Worm (Caenorhabditis elegans): ENCODE measurements around the gene Y57E12AL.1.

ce11 chrV:7036475-7036874 lies 23.9 kb upstream of the Y57E12AL.1 start, which contains the start of gene twk-11:
- TF ChIP-seq hmg-4 (GFP tag; optimal IDR thresholded peaks at IDR 0.05) = no peak
- TF ChIP-seq scrt-1 (GFP tag; IDR thresholded peaks at IDR 0.05) = no peak
- no peak for TF ChIP-seq ama-1 (optimal IDR thresholded peaks at IDR 0.05)
- TF ChIP-seq pes-1 (GFP tag; IDR thresholded peaks at IDR 0.05) = no peak
- no peak for TF ChIP-seq tbx-11 (GFP tag; IDR thresholded peaks at IDR 0.05)
- TF ChIP-seq flt-1 (GFP tag; IDR thresholded peaks at IDR 0.05) = no peak
- no peak for TF ChIP-seq tra-4 (tag; optimal IDR thresholded peaks at IDR 0.05)
- no peak for TF ChIP-seq F13C5.2 (tag; optimal IDR thresholded peaks at IDR 0.05)
- TF ChIP-seq ceh-36 (tag; optimal IDR thresholded peaks at IDR 0.05) = no peak
- no peak for TF ChIP-seq aly-1 (tag; optimal IDR thresholded peaks at IDR 0.05)
- TF ChIP-seq hnd-1 (tag; optimal IDR thresholded peaks at IDR 0.05) = no peak
- TF ChIP-seq ceh-13 (GFP tag; optimal IDR thresholded peaks at IDR 0.05) = no peak

Data from whole organism, early embryonic.